Worm (Caenorhabditis elegans) whole organism, L2 larva: Measurements from ENCODE around the gene try-12.

ENCODE experiments used
- F13H6.1 ChIP-seq: sonication (generic microtip); optimal IDR thresholded peaks from 2 replicates; lab custom pipeline; 2016; ENCODE audit warnings: missing genetic modification characterization, missing compliant biosample characterization
- R02D3.7 ChIP-seq: fragments of 150-350 bp; optimal IDR thresholded peaks from 2 replicates; lab custom pipeline; 2014; ENCODE audit warnings: missing biosample characterization, missing genetic modification characterization
- Y55F3AM.14 ChIP-seq: fragments of 200-800 bp; sonication (Bioruptor generic); optimal IDR thresholded peaks from 2 replicates; lab custom pipeline; 2018; ENCODE audit warnings: mild to moderate bottlenecking, missing genetic modification characterization, missing compliant biosample characterization
- ZK546.5 ChIP-seq: sonication (generic microtip); optimal IDR thresholded peaks from 2 replicates; lab custom pipeline; 2017; ENCODE audit warnings: missing biosample characterization, missing genetic modification characterization
- alr-1 ChIP-seq: fragments of 150-350 bp; optimal IDR thresholded peaks from 2 replicates; lab custom pipeline; 2014; ENCODE audit warnings: missing biosample characterization, missing genetic modification characterization
- aly-2 ChIP-seq: fragments of 150-350 bp; optimal IDR thresholded peaks from 2 replicates; lab custom pipeline; 2014; ENCODE audit warnings: missing biosample characterization, missing genetic modification characterization
- ama-1 ChIP-seq: fragments of 150-350 bp; optimal IDR thresholded peaks from 2 replicates; lab custom pipeline; 2018; ENCODE audit warnings: inconsistent platforms
- blmp-1 ChIP-seq: sonication (generic microtip); optimal IDR thresholded peaks from 2 replicates; lab custom pipeline; 2017; ENCODE audit warnings: missing genetic modification characterization, mild to moderate bottlenecking, missing compliant biosample characterization, antibody characterized with exemption, moderate library complexity; ENCODE audit not compliant: insufficient read depth
- ceh-16 ChIP-seq: fragments of 150-350 bp; optimal IDR thresholded peaks from 2 replicates; lab custom pipeline; 2014; ENCODE audit warnings: missing biosample characterization, missing genetic modification characterization
- crh-2 ChIP-seq: sonication (generic microtip); optimal IDR thresholded peaks from 2 replicates; lab custom pipeline; 2017; ENCODE audit warnings: missing biosample characterization, missing genetic modification characterization
- dmd-4 ChIP-seq: sonication (generic microtip); optimal IDR thresholded peaks from 2 replicates; lab custom pipeline; 2017; ENCODE audit warnings: missing biosample characterization, missing genetic modification characterization
- egl-27 ChIP-seq: sonication (generic microtip); optimal IDR thresholded peaks from 3 replicates; lab custom pipeline; 2017; ENCODE audit warnings: missing biosample characterization, missing genetic modification reagents, missing genetic modification characterization
- elt-1 ChIP-seq: fragments of 150-350 bp; optimal IDR thresholded peaks from 2 replicates; lab custom pipeline; 2014; ENCODE audit warnings: missing biosample characterization, missing genetic modification characterization
- fos-1 ChIP-seq: fragments of 150-350 bp; optimal IDR thresholded peaks from 2 replicates; lab custom pipeline; 2014; ENCODE audit warnings: missing biosample characterization, missing genetic modification characterization
- gmeb-1 ChIP-seq: fragments of 150-350 bp; optimal IDR thresholded peaks from 2 replicates; lab custom pipeline; 2014; ENCODE audit warnings: missing biosample characterization, missing genetic modification characterization
- lsy-2 ChIP-seq, 2 experiments: fragments of 150-350 bp in 1 of 2; sonication (generic microtip) in 1 of 2; optimal IDR thresholded peaks; 2 replicates each; lab custom pipeline; 2014 to 2017; ENCODE audit warnings: missing biosample characterization in 2 of 2, missing genetic modification characterization in 2 of 2
- mab-5 ChIP-seq: fragments of 150-350 bp; optimal IDR thresholded peaks from 2 replicates; lab custom pipeline; 2014; ENCODE audit warnings: missing biosample characterization, missing genetic modification characterization
- mbf-1 ChIP-seq: sonication (generic microtip); optimal IDR thresholded peaks from 2 replicates; lab custom pipeline; 2017; ENCODE audit warnings: missing biosample characterization, missing genetic modification characterization
- mdl-1 ChIP-seq, 2 experiments: fragments of 150-350 bp in 1 of 2; sonication (generic microtip) in 1 of 2; optimal IDR thresholded peaks; 2 replicates each; lab custom pipeline; 2017; ENCODE audit warnings: missing biosample characterization in 2 of 2, missing genetic modification characterization in 2 of 2
- nhr-11 ChIP-seq: fragments of 150-350 bp; optimal IDR thresholded peaks from 2 replicates; lab custom pipeline; 2014; ENCODE audit warnings: missing biosample characterization, missing genetic modification characterization
- nhr-12 ChIP-seq: fragments of 150-350 bp; optimal IDR thresholded peaks from 2 replicates; lab custom pipeline; 2014; ENCODE audit warnings: missing biosample characterization, missing genetic modification characterization
- nhr-23 ChIP-seq: fragments of 150-350 bp; optimal IDR thresholded peaks from 2 replicates; lab custom pipeline; 2014; ENCODE audit warnings: missing biosample characterization, missing genetic modification reagents, missing genetic modification characterization
- nhr-237 ChIP-seq: fragments of 150-350 bp; optimal IDR thresholded peaks from 2 replicates; lab custom pipeline; 2014; ENCODE audit warnings: missing biosample characterization, missing genetic modification characterization
- nhr-25 ChIP-seq: fragments of 150-350 bp; sonication (generic microtip); optimal IDR thresholded peaks from 3 replicates; lab custom pipeline; 2014; ENCODE audit warnings: missing biosample characterization, missing genetic modification characterization
- nhr-6 ChIP-seq: fragments of 150-350 bp; optimal IDR thresholded peaks from 2 replicates; lab custom pipeline; 2014; ENCODE audit warnings: missing biosample characterization, missing genetic modification characterization
- nhr-77 ChIP-seq: fragments of 150-350 bp; optimal IDR thresholded peaks from 2 replicates; lab custom pipeline; 2014; ENCODE audit warnings: missing biosample characterization, missing genetic modification characterization
- peb-1 ChIP-seq: fragments of 150-350 bp; optimal IDR thresholded peaks from 2 replicates; lab custom pipeline; 2014; ENCODE audit warnings: missing biosample characterization, missing genetic modification characterization
- sem-4 ChIP-seq: fragments of 150-350 bp; optimal IDR thresholded peaks from 2 replicates; lab custom pipeline; 2014; ENCODE audit warnings: missing biosample characterization, missing genetic modification reagents, missing genetic modification characterization
- skn-1 ChIP-seq: sonication (generic microtip); optimal IDR thresholded peaks from 2 replicates; lab custom pipeline; 2017; ENCODE audit warnings: missing biosample characterization, missing genetic modification characterization
- sma-3 ChIP-seq: sonication (generic microtip); optimal IDR thresholded peaks from 2 replicates; lab custom pipeline; 2016; ENCODE audit warnings: missing genetic modification reagents, missing genetic modification characterization, missing compliant biosample characterization
- sma-9 ChIP-seq, 2 experiments: fragments of 150-350 bp in 1 of 2; sonication (generic microtip) in 1 of 2; optimal IDR thresholded peaks; 2 replicates each; lab custom pipeline; 2014 to 2016; ENCODE audit warnings: missing genetic modification characterization in 2 of 2, mild to moderate bottlenecking in 1 of 2, missing biosample characterization in 1 of 2, missing compliant biosample characterization in 1 of 2, missing genetic modification reagents in 1 of 2, moderate library complexity in 1 of 2
- unc-39 ChIP-seq: fragments of 150-350 bp; optimal IDR thresholded peaks from 2 replicates; lab custom pipeline; 2014; ENCODE audit warnings: missing biosample characterization, missing genetic modification characterization
- unc-55 ChIP-seq: fragments of 150-350 bp; sonication (generic microtip); optimal IDR thresholded peaks from 3 replicates; lab custom pipeline; 2014; ENCODE audit warnings: missing biosample characterization, missing genetic modification reagents, missing genetic modification characterization
- unc-62 ChIP-seq: fragments of 150-350 bp; optimal IDR thresholded peaks from 2 replicates; lab custom pipeline; 2014; ENCODE audit warnings: missing biosample characterization, missing genetic modification reagents, missing genetic modification characterization
- zag-1 ChIP-seq: fragments of 150-350 bp; optimal IDR thresholded peaks from 2 replicates; lab custom pipeline; 2014; ENCODE audit warnings: missing biosample characterization, missing genetic modification characterization
- ztf-1 ChIP-seq: fragments of 200-800 bp; sonication (Bioruptor generic); conservative IDR thresholded peaks from 2 replicates; pipeline ENCODE4 v1.3.6; 2022; ENCODE audit warnings: missing genetic modification characterization, missing compliant biosample characterization
- ztf-11 ChIP-seq: sonication (generic microtip); optimal IDR thresholded peaks from 2 replicates; lab custom pipeline; 2017; ENCODE audit warnings: missing biosample characterization, missing genetic modification characterization
- ztf-4 ChIP-seq: fragments of 150-350 bp; optimal IDR thresholded peaks from 2 replicates; lab custom pipeline; 2014; ENCODE audit warnings: missing biosample characterization, missing genetic modification characterization

Gene try-12

ce11 chrV:7403501-7403900 is 45.7 kb upstream of the try-12 start:
- TF ChIP-seq sma-3 (GFP tag; lab: Kevin White, UChicago) (no peak), F13H6.1 (tag; lab: Kevin White, UChicago) (no peak), nhr-12 (tag; lab: Kevin White, UChicago) (no peak), lsy-2 (tag; optimal IDR thresholded peaks at IDR 0.05; lab: Kevin White, UChicago) (no peak), unc-62 (GFP tag; lab: Kevin White, UChicago) (no peak), peb-1 (no peak), fos-1 (no peak), mdl-1 (tag; optimal IDR thresholded peaks at IDR 0.05; lab: Kevin White, UChicago) (no peak), Y55F3AM.14 (GFP tag; lab: Kevin White, UChicago) (no peak), ama-1 (no peak), dmd-4 (tag; lab: Kevin White, UChicago) (no peak), skn-1 (tag; lab: Kevin White, UChicago) (no peak), mbf-1 (tag; lab: Kevin White, UChicago) (no peak), egl-27 (tag; lab: Kevin White, UChicago) (no peak), ceh-16 (no peak), unc-55 (GFP tag; lab: Kevin White, UChicago) (no peak), nhr-11 (tag; lab: Kevin White, UChicago) (no peak), nhr-77 (tag; lab: Kevin White, UChicago) (no peak), ztf-1 (GFP tag; lab: Robert Waterston, UW) (no peak), nhr-6 (tag; lab: Kevin White, UChicago) (no peak)

DNA sequence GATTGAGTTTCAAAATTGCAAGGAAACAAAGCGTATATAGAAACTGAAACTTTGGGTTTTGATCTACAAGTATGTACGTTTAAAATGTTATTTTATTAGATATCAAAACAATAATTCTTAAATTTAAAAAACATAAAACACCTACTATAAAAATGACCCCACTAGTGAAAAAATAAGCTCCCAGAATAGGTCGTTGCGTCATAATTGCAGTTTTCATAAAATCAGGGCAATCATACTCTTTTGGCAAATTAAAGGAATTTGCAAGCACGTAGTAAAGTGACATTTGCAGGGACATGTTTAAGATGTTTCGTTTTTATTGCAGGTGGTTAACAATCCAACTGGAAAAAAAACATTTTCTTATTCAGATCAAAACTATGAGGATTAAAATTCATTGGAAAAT is 40.6 kb upstream of the try-12 start, which contains the start of gene srt-6:
TSS of gene srt-6 (minus strand) at position 295 of the 400 bp plus-strand sequence.
- no peak for TF ChIP-seq elt-1 (tag; lab: Kevin White, UChicago)
- no peak for TF ChIP-seq dmd-4 (tag; lab: Kevin White, UChicago)
- TF ChIP-seq unc-62 (GFP tag; lab: Kevin White, UChicago): no peak
- TF ChIP-seq nhr-25 (tag; lab: Kevin White, UChicago): no peak
- no peak for TF ChIP-seq nhr-237 (tag; lab: Kevin White, UChicago)
- no peak for TF ChIP-seq sma-3 (GFP tag; lab: Kevin White, UChicago)
- TF ChIP-seq sma-9 (GFP tag; optimal IDR thresholded peaks at IDR 0.05; lab: Kevin White, UChicago): no peak
- TF ChIP-seq sma-9 (tag; optimal IDR thresholded peaks at IDR 0.05; lab: Kevin White, UChicago): no peak
- no peak for TF ChIP-seq skn-1 (tag; lab: Kevin White, UChicago)
- TF ChIP-seq mab-5 (tag; lab: Kevin White, UChicago): no peak
- TF ChIP-seq nhr-23 (tag; lab: Kevin White, UChicago): no peak
- TF ChIP-seq crh-2: no peak
- TF ChIP-seq zag-1 (tag; lab: Kevin White, UChicago): no peak
- no peak for TF ChIP-seq sem-4 (tag; lab: Kevin White, UChicago)

- TF ChIP-seq ama-1: no peak
- TF ChIP-seq aly-2 (tag; lab: Kevin White, UChicago): no peak
- TF ChIP-seq Y55F3AM.14 (GFP tag; lab: Kevin White, UChicago): no peak
- no peak for TF ChIP-seq egl-27 (tag; lab: Kevin White, UChicago)
- TF ChIP-seq mdl-1 (tag; optimal IDR thresholded peaks at IDR 0.05; lab: Kevin White, UChicago): no peak
- TF ChIP-seq peb-1: no peak
- TF ChIP-seq nhr-237 (tag; lab: Kevin White, UChicago): no peak
- no peak for TF ChIP-seq nhr-6 (tag; lab: Kevin White, UChicago)
- no peak for TF ChIP-seq nhr-77 (tag; lab: Kevin White, UChicago)
Observed at ce11 chrV:7409599-7409998, 39.6 kb upstream of the try-12 start, which contains the start of gene R13D7.2. Gene R13D7.2 (plus strand): TSS chrV:7409899.

DNA sequence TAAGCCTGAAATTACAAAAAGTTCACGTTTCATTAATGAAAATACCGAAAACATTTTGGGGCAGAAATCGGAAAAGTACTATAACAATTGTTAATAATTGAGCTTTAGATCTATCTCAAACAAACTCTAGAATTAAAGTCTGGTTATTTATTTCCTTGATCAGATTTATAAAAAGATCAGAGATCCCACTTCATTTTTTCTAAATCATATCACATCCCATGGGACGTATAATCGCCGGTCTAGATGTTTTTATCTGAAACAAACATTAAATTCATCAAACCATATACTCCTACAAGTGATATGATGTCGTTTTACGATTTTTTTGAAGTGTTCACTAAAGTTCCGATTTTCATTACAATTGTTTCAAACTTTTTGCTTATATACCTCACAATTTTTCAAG is 37.5 kb upstream of the try-12 start, which contains the start of gene str-41:
TSS of gene str-41 (plus strand) at position 301 of the 400 bp plus-strand sequence.
- TF ChIP-seq unc-39 (no peak), ztf-4 (tag; lab: Kevin White, UChicago) (no peak), nhr-25 (tag; lab: Kevin White, UChicago) (no peak), R02D3.7 (tag; lab: Kevin White, UChicago) (no peak), alr-1 (no peak), ztf-11 (tag; lab: Kevin White, UChicago) (no peak), ceh-16 (no peak), ZK546.5 (no peak), blmp-1 (no peak), gmeb-1 (no peak), zag-1 (tag; lab: Kevin White, UChicago) (no peak)
